Worm (Caenorhabditis elegans): ENCODE results near the gene msp-10.

DNA sequence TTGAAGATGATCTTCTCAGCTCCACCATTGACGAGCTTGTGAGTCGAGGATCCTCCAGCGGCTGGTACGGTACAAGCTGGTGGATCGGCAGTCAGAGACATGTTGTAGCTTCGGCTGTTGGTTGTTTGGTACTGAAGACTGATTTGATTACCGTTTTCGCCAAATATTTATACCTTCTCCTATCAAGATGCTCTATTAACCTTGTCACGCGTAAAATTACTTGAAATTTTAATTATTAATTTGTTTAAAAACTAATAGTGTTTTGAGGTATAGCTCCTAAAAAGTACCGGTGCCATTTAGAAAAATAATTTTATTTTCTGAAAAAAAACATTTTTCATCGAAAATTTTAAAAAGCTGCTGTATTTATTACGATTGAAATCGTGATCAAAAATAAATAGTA, 13.5 kb downstream of the msp-10 start, which contains the start of gene ssp-10:
- TF ChIP-seq pag-3 (tag; optimal IDR thresholded peaks at IDR 0.05; ENCODE audit: borderline replicate concordance), result no peak
- TF ChIP-seq fkh-6 (tag; optimal IDR thresholded peaks at IDR 0.05), result no peak
- TF ChIP-seq pax-1 (tag; optimal IDR thresholded peaks at IDR 0.05), result no peak
- TF ChIP-seq ama-1 (optimal IDR thresholded peaks at IDR 0.05), result no peak
- TF ChIP-seq tbx-2 (tag; optimal IDR thresholded peaks at IDR 0.05), result no peak
- TF ChIP-seq pha-4 (tag; optimal IDR thresholded peaks at IDR 0.05), result no peak
- TF ChIP-seq fkh-10 (GFP tag; optimal IDR thresholded peaks at IDR 0.05), result no peak
- TF ChIP-seq sox-4 (tag; optimal IDR thresholded peaks at IDR 0.05), result no peak
- TF ChIP-seq lin-11 (tag; optimal IDR thresholded peaks at IDR 0.05), result no peak
- TF ChIP-seq C38D4.7 (GFP tag; optimal IDR thresholded peaks at IDR 0.05), result no peak
- TF ChIP-seq ceh-34 (tag; optimal IDR thresholded peaks at IDR 0.05), result no peak
- TF ChIP-seq fax-1 (tag; optimal IDR thresholded peaks at IDR 0.05), result no peak
- TF ChIP-seq ceh-31 (tag; optimal IDR thresholded peaks at IDR 0.05), result no peak
- no peak for TF ChIP-seq mec-3 (tag; optimal IDR thresholded peaks at IDR 0.05; ENCODE audit: borderline replicate concordance)
